Worm (Caenorhabditis elegans) whole organism, young adult: ENCODE measurements around the gene M04D8.5.
A peak's percentile ranks its signal among the peaks of the same experiment; 100 is the strongest.

ENCODE experiments used
- B0261.1 ChIP-seq: sonication (generic microtip); optimal IDR thresholded peaks from 2 replicates; lab custom pipeline; 2016; ENCODE audit warnings: mild to moderate bottlenecking, missing genetic modification characterization, moderate library complexity, missing compliant biosample characterization
- B0336.3 ChIP-seq: fragments of 200-800 bp; sonication (Bioruptor generic); IDR thresholded peaks from 2 replicates; pipeline ENCODE4 v1.3.6; 2022; ENCODE audit warnings: missing genetic modification characterization, missing compliant biosample characterization
- C06A6.2 ChIP-seq: fragments of 200-800 bp; sonication (Bioruptor generic); conservative IDR thresholded peaks from 2 replicates; pipeline ENCODE4 v1.3.6; 2022; ENCODE audit warnings: missing genetic modification characterization, missing compliant biosample characterization
- C17E4.6 ChIP-seq: fragments of 200-800 bp; sonication (Bioruptor generic); IDR thresholded peaks from 2 replicates; pipeline ENCODE4 v1.3.6; 2022; ENCODE audit warnings: missing genetic modification reagents, missing genetic modification characterization, missing compliant biosample characterization
- D2030.7 ChIP-seq: fragments of 200-800 bp; sonication (Bioruptor generic); IDR thresholded peaks from 2 replicates; pipeline ENCODE4 v1.3.6; 2022; ENCODE audit warnings: missing genetic modification reagents, missing genetic modification characterization, missing compliant biosample characterization
- F22D6.2 ChIP-seq: sonication (generic microtip); optimal IDR thresholded peaks from 2 replicates; lab custom pipeline; 2016; ENCODE audit warnings: mild to moderate bottlenecking, missing genetic modification characterization, missing compliant biosample characterization
- F33H1.4 ChIP-seq: fragments of 200-800 bp; sonication (Bioruptor generic); IDR thresholded peaks from 2 replicates; pipeline ENCODE4 v1.3.6; 2022; ENCODE audit warnings: missing genetic modification reagents, missing genetic modification characterization, missing compliant biosample characterization
- F37B4.10 ChIP-seq: fragments of 200-800 bp; sonication (Bioruptor generic); IDR thresholded peaks from 2 replicates; pipeline ENCODE4 v1.3.6; 2022; ENCODE audit warnings: missing genetic modification characterization, missing compliant biosample characterization
- F52B5.7 ChIP-seq: sonication (generic microtip); optimal IDR thresholded peaks from 2 replicates; lab custom pipeline; 2016; ENCODE audit warnings: mild to moderate bottlenecking, missing genetic modification characterization, missing compliant biosample characterization
- F57C9.4 ChIP-seq: sonication (generic microtip); optimal IDR thresholded peaks from 2 replicates; lab custom pipeline; 2017; ENCODE audit warnings: mild to moderate bottlenecking, missing genetic modification characterization, missing compliant biosample characterization
- T07F8.4 ChIP-seq: sonication (generic microtip); optimal IDR thresholded peaks from 2 replicates; lab custom pipeline; 2016; ENCODE audit warnings: mild to moderate bottlenecking, missing genetic modification characterization, moderate library complexity, missing compliant biosample characterization
- Y79H2A.3 ChIP-seq: fragments of 200-800 bp; sonication (Bioruptor generic); conservative IDR thresholded peaks from 2 replicates; pipeline ENCODE4 v1.3.6; 2022; ENCODE audit warnings: missing genetic modification reagents, missing genetic modification characterization, missing compliant biosample characterization
- ZK185.1 ChIP-seq: sonication (generic microtip); optimal IDR thresholded peaks from 2 replicates; lab custom pipeline; 2016; ENCODE audit warnings: mild to moderate bottlenecking, missing genetic modification characterization, missing compliant biosample characterization; ENCODE audit not compliant: poor library complexity, severe bottlenecking
- aptf-2 ChIP-seq: fragments of 200-800 bp; sonication (Bioruptor generic); conservative IDR thresholded peaks from 2 replicates; pipeline ENCODE4 v1.3.6; 2022; ENCODE audit warnings: missing genetic modification reagents, missing genetic modification characterization, missing compliant biosample characterization
- aptf-3 ChIP-seq: fragments of 200-800 bp; sonication (Bioruptor generic); IDR thresholded peaks from 2 replicates; pipeline ENCODE4 v1.3.6; 2022; ENCODE audit warnings: missing genetic modification characterization, missing compliant biosample characterization
- attf-3 ChIP-seq: fragments of 200-800 bp; sonication (Bioruptor generic); conservative IDR thresholded peaks from 2 replicates; pipeline ENCODE4 v1.3.6; 2022; ENCODE audit warnings: missing genetic modification reagents, missing genetic modification characterization, missing compliant biosample characterization
- attf-6 ChIP-seq: fragments of 200-800 bp; sonication (Bioruptor generic); IDR thresholded peaks from 2 replicates; pipeline ENCODE4 v1.3.6; 2022; ENCODE audit warnings: missing genetic modification reagents, missing genetic modification characterization, missing compliant biosample characterization
- bed-1 ChIP-seq: fragments of 200-800 bp; sonication (Bioruptor generic); IDR thresholded peaks from 2 replicates; pipeline ENCODE4 v1.3.6; 2022; ENCODE audit warnings: missing genetic modification reagents, missing genetic modification characterization, missing compliant biosample characterization
- bed-2 ChIP-seq: fragments of 200-800 bp; sonication (Bioruptor generic); IDR thresholded peaks from 2 replicates; pipeline ENCODE4 v1.3.6; 2022; ENCODE audit warnings: missing genetic modification reagents, missing genetic modification characterization, missing compliant biosample characterization
- ccch-3 ChIP-seq: fragments of 200-800 bp; sonication (Bioruptor generic); optimal IDR thresholded peaks from 2 replicates; lab custom pipeline; 2018; ENCODE audit warnings: mild to moderate bottlenecking, missing genetic modification characterization, missing compliant biosample characterization
- ceh-100 ChIP-seq: fragments of 200-800 bp; sonication (Bioruptor generic); IDR thresholded peaks from 2 replicates; pipeline ENCODE4 v1.3.6; 2022; ENCODE audit warnings: missing genetic modification reagents, missing genetic modification characterization, missing compliant biosample characterization
- ceh-27 ChIP-seq: fragments of 200-800 bp; sonication (Bioruptor generic); optimal IDR thresholded peaks from 2 replicates; lab custom pipeline; 2018; ENCODE audit warnings: mild to moderate bottlenecking, missing genetic modification characterization, moderate library complexity, missing compliant biosample characterization
- ceh-40 ChIP-seq: fragments of 200-800 bp; sonication (Bioruptor generic); IDR thresholded peaks from 2 replicates; pipeline ENCODE4 v1.3.6; 2022; ENCODE audit warnings: missing genetic modification characterization, missing compliant biosample characterization
- ceh-91 ChIP-seq: fragments of 200-800 bp; sonication (Bioruptor generic); IDR thresholded peaks from 2 replicates; pipeline ENCODE4 v1.3.6; 2022; ENCODE audit warnings: missing genetic modification reagents, missing genetic modification characterization, missing compliant biosample characterization
- chd-7 ChIP-seq: sonication (generic microtip); optimal IDR thresholded peaks from 2 replicates; lab custom pipeline; 2016; ENCODE audit warnings: mild to moderate bottlenecking, missing genetic modification characterization, moderate library complexity, missing compliant biosample characterization
- dpl-1 ChIP-seq: fragments of 150-350 bp; optimal IDR thresholded peaks from 2 replicates; lab custom pipeline; 2014; ENCODE audit warnings: missing biosample characterization, missing genetic modification reagents, missing genetic modification characterization
- efl-1 ChIP-seq: fragments of 150-350 bp; optimal IDR thresholded peaks from 2 replicates; lab custom pipeline; 2014; ENCODE audit warnings: missing biosample characterization, missing genetic modification reagents, missing genetic modification characterization
- hmg-20 ChIP-seq: fragments of 200-800 bp; sonication (Bioruptor generic); IDR thresholded peaks from 2 replicates; pipeline ENCODE4 v1.3.6; 2022; ENCODE audit warnings: missing genetic modification reagents, missing genetic modification characterization, missing compliant biosample characterization
- let-607 ChIP-seq, 2 experiments: fragments of 200-800 bp in 1 of 2; sonication (Bioruptor generic) in 1 of 2; sonication (generic microtip) in 1 of 2; optimal IDR thresholded peaks; 2 replicates each; lab custom pipeline; 2016 to 2018; ENCODE audit warnings: mild to moderate bottlenecking in 2 of 2, missing compliant biosample characterization in 2 of 2, missing genetic modification characterization in 2 of 2, moderate library complexity in 2 of 2, missing genotype in 1 of 2
- madf-6 ChIP-seq: fragments of 200-800 bp; sonication (Bioruptor generic); IDR thresholded peaks from 2 replicates; pipeline ENCODE4 v1.3.6; 2022; ENCODE audit warnings: missing genetic modification reagents, missing genetic modification characterization, missing compliant biosample characterization
- mcd-1 ChIP-seq: fragments of 200-800 bp; sonication (Bioruptor generic); IDR thresholded peaks from 2 replicates; pipeline ENCODE4 v1.3.6; 2022; ENCODE audit warnings: missing genetic modification reagents, missing genetic modification characterization, missing compliant biosample characterization
- nfya-2 ChIP-seq: fragments of 200-800 bp; sonication (Bioruptor generic); IDR thresholded peaks from 2 replicates; pipeline ENCODE4 v1.3.6; 2022; ENCODE audit warnings: missing genetic modification reagents, missing genetic modification characterization, missing compliant biosample characterization
- nfyb-1 ChIP-seq: fragments of 200-800 bp; sonication (Bioruptor generic); IDR thresholded peaks from 2 replicates; pipeline ENCODE4 v1.3.6; 2022; ENCODE audit warnings: missing genetic modification reagents, missing genetic modification characterization, missing compliant biosample characterization
- nhr-27 ChIP-seq: fragments of 200-800 bp; sonication (Bioruptor generic); optimal IDR thresholded peaks from 2 replicates; lab custom pipeline; 2018; ENCODE audit warnings: mild to moderate bottlenecking, missing genetic modification characterization, moderate library complexity, missing compliant biosample characterization
- nhr-80 ChIP-seq: sonication (generic microtip); optimal IDR thresholded peaks from 2 replicates; lab custom pipeline; 2016; ENCODE audit warnings: missing genetic modification characterization, missing compliant biosample characterization
- pbrm-1 ChIP-seq: fragments of 200-800 bp; sonication (Bioruptor generic); IDR thresholded peaks from 2 replicates; pipeline ENCODE4 v1.3.6; 2022; ENCODE audit warnings: missing genetic modification reagents, missing genetic modification characterization, missing compliant biosample characterization
- rec-8 ChIP-seq, 2 experiments: sonication (generic microtip); optimal IDR thresholded peaks; 2 replicates each; lab custom pipeline; 2016; ENCODE audit warnings: mild to moderate bottlenecking in 2 of 2, missing genetic modification characterization in 2 of 2, missing genetic modification reagents in 2 of 2, missing genotype in 2 of 2, missing biosample characterization in 1 of 2, missing compliant biosample characterization in 1 of 2, moderate library complexity in 1 of 2
- repo-1 ChIP-seq: sonication (generic microtip); optimal IDR thresholded peaks from 2 replicates; lab custom pipeline; 2017; ENCODE audit warnings: mild to moderate bottlenecking, missing genetic modification characterization, missing compliant biosample characterization
- sdz-38 ChIP-seq: sonication (generic microtip); optimal IDR thresholded peaks from 2 replicates; lab custom pipeline; 2016; ENCODE audit warnings: missing genotype, missing genetic modification characterization, missing compliant biosample characterization
- snpc-1.3 ChIP-seq: sonication (generic microtip); optimal IDR thresholded peaks from 2 replicates; lab custom pipeline; 2017; ENCODE audit warnings: missing genetic modification characterization, mild to moderate bottlenecking, missing compliant biosample characterization, antibody characterized with exemption, moderate library complexity, missing genotype, missing genetic modification reagents; ENCODE audit not compliant: insufficient read depth
- sptf-2 ChIP-seq: fragments of 200-800 bp; sonication (Bioruptor generic); optimal IDR thresholded peaks from 2 replicates; lab custom pipeline; 2018; ENCODE audit warnings: mild to moderate bottlenecking, missing genetic modification characterization, missing compliant biosample characterization
- unc-62 ChIP-seq: fragments of 150-350 bp; optimal IDR thresholded peaks from 2 replicates; lab custom pipeline; 2014; ENCODE audit warnings: missing biosample characterization, missing genetic modification reagents, missing genetic modification characterization
- zim-3 ChIP-seq: sonication (generic microtip); optimal IDR thresholded peaks from 2 replicates; lab custom pipeline; 2017; ENCODE audit warnings: mild to moderate bottlenecking, missing genetic modification characterization, moderate library complexity, missing compliant biosample characterization
- ztf-22 ChIP-seq: fragments of 200-800 bp; sonication (Bioruptor generic); optimal IDR thresholded peaks from 2 replicates; lab custom pipeline; 2018; ENCODE audit warnings: mild to moderate bottlenecking, missing genetic modification characterization, moderate library complexity, missing compliant biosample characterization
- ztf-28 ChIP-seq: fragments of 200-800 bp; sonication (Bioruptor generic); IDR thresholded peaks from 2 replicates; pipeline ENCODE4 v1.3.6; 2022; ENCODE audit warnings: missing genetic modification reagents, missing genetic modification characterization, missing compliant biosample characterization

Gene M04D8.5

ce11 chrIII:10064140-10064539 is 31.0 kb upstream of the M04D8.5 start, which contains the start of gene ekl-6 (continued):
- TF ChIP-seq sdz-38 (tag; lab: Kevin White, UChicago) (no peak), F33H1.4 (GFP tag; lab: Robert Waterston, UW) (no peak), ceh-27 (peak; percentile 67), zim-3 (tag; lab: Kevin White, UChicago) (no peak), attf-3 (GFP tag; lab: Robert Waterston, UW) (no peak), ceh-100 (no peak), mcd-1 (GFP tag; lab: Robert Waterston, UW) (peak; percentile 55), nfyb-1 (no peak), hmg-20 (no peak), attf-6 (GFP tag; lab: Robert Waterston, UW) (no peak), nfya-2 (no peak), F52B5.7 (tag; lab: Kevin White, UChicago) (no peak), B0336.3 (no peak), T07F8.4 (tag; lab: Kevin White, UChicago) (no peak), chd-7 (tag; lab: Kevin White, UChicago) (no peak), ccch-3 (GFP tag; lab: Kevin White, UChicago) (no peak), unc-62 (no peak), F57C9.4 (tag; lab: Kevin White, UChicago) (no peak), F22D6.2 (no peak), let-607 (tag; optimal IDR thresholded peaks at IDR 0.05; lab: Kevin White, UChicago) (peak in 1 of 2 experiments; percentile 41), pbrm-1 (no peak), bed-1 (GFP tag; lab: Robert Waterston, UW) (no peak), B0261.1 (tag; lab: Kevin White, UChicago) (no peak), ZK185.1 (tag; lab: Kevin White, UChicago) (peak; percentile 89), rec-8 (tag; optimal IDR thresholded peaks at IDR 0.05; lab: Kevin White, UChicago) (peak in 1 of 2 experiments; percentile 58), ceh-91 (GFP tag; lab: Robert Waterston, UW) (peak; percentile 42; the same call in 1 of the 2 replicates), F37B4.10 (GFP tag; lab: Robert Waterston, UW) (no peak), D2030.7 (GFP tag; lab: Robert Waterston, UW) (no peak), sptf-2 (GFP tag; lab: Kevin White, UChicago) (no peak), nhr-27 (tag; lab: Kevin White, UChicago) (no peak), repo-1 (no peak), ceh-40 (GFP tag; lab: Robert Waterston, UW) (no peak), C17E4.6 (GFP tag; lab: Robert Waterston, UW) (no peak), ztf-22 (GFP tag; lab: Kevin White, UChicago) (no peak), Y79H2A.3 (GFP tag; lab: Robert Waterston, UW) (no peak)

- TF ChIP-seq aptf-3 (GFP tag; lab: Robert Waterston, UW) (no peak), T07F8.4 (tag; lab: Kevin White, UChicago) (no peak), ztf-28 (GFP tag; lab: Robert Waterston, UW) (no peak), pbrm-1 (no peak), F52B5.7 (tag; lab: Kevin White, UChicago) (no peak), efl-1 (peak; percentile 31), snpc-1.3 (tag; lab: Kevin White, UChicago) (no peak), zim-3 (tag; lab: Kevin White, UChicago) (no peak), madf-6 (peak; percentile 37; the same call in 1 of the 2 replicates), nhr-80 (tag; lab: Kevin White, UChicago) (no peak), aptf-2 (GFP tag; lab: Robert Waterston, UW) (peak; percentile 91), C06A6.2 (no peak), dpl-1 (no peak), bed-2 (GFP tag; lab: Robert Waterston, UW) (no peak)
Measured at ce11 chrIII:10060573-10060972, 27.5 kb upstream of the M04D8.5 start, which contains the start of gene T16G12.13. Gene T16G12.13 (plus strand): TSS chrIII:10060865.
